Worm (Caenorhabditis elegans): ENCODE results near the gene drr-2.

- TF ChIP-seq aly-1 (tag; optimal IDR thresholded peaks at IDR 0.05) (no peak), tra-4 (tag; optimal IDR thresholded peaks at IDR 0.05) (no peak), ama-1 (optimal IDR thresholded peaks at IDR 0.05) (no peak), hmg-4 (GFP tag; optimal IDR thresholded peaks at IDR 0.05) (no peak), tbx-37 (GFP tag; conservative IDR thresholded peaks at IDR 0.05) (no peak), sea-1 (GFP tag; conservative IDR thresholded peaks at IDR 0.05) (no peak), ceh-36 (tag; optimal IDR thresholded peaks at IDR 0.05) (no peak), ceh-13 (GFP tag; optimal IDR thresholded peaks at IDR 0.05) (no peak)
Measured at ce11 chrIII:13684236-13684635, 40.9 kb upstream of the drr-2 start.
